Fruit fly (Drosophila melanogaster) S2 (cell line): ENCODE data around the gene Pdf.

ENCODE experiments used
- CG8478 ChIP-seq: fragments of >200 bp; optimal IDR thresholded peaks from 2 replicates; lab custom pipeline; 2018
- CTCF ChIP-seq, 2 experiments: fragments of >200 bp; optimal IDR thresholded peaks; 2 replicates each; lab custom pipeline; 2018

- TF ChIP-seq CTCF (optimal IDR thresholded peaks at IDR 0.05; lab: Kevin White, UChicago) (no peak), CG8478 (no peak)
Measured at dm6 chr3R:26409780-26410179, 46.2 kb downstream of the Pdf start.
